Worm (Caenorhabditis elegans) whole organism, young adult: ENCODE data around the gene tag-307.

ENCODE experiments used
- B0035.1 ChIP-seq: sonication (generic microtip); optimal IDR thresholded peaks from 2 replicates; lab custom pipeline; 2016; ENCODE audit warnings: missing genetic modification characterization, mild to moderate bottlenecking, missing compliant biosample characterization, missing genotype, missing genetic modification reagents
- B0261.1 ChIP-seq: sonication (generic microtip); optimal IDR thresholded peaks from 2 replicates; lab custom pipeline; 2016; ENCODE audit warnings: mild to moderate bottlenecking, missing genetic modification characterization, moderate library complexity, missing compliant biosample characterization
- F23B12.7 ChIP-seq: sonication (generic microtip); optimal IDR thresholded peaks from 2 replicates; lab custom pipeline; 2017; ENCODE audit warnings: missing genetic modification characterization, mild to moderate bottlenecking, missing compliant biosample characterization, antibody characterized with exemption, moderate library complexity; ENCODE audit not compliant: insufficient read depth
- F33H1.4 ChIP-seq: fragments of 200-800 bp; sonication (Bioruptor generic); IDR thresholded peaks from 2 replicates; pipeline ENCODE4 v1.3.6; 2022; ENCODE audit warnings: missing genetic modification reagents, missing genetic modification characterization, missing compliant biosample characterization
- F57A8.1 ChIP-seq: fragments of 200-800 bp; sonication (Bioruptor generic); optimal IDR thresholded peaks from 2 replicates; lab custom pipeline; 2018; ENCODE audit warnings: mild to moderate bottlenecking, missing genetic modification characterization, moderate library complexity, missing compliant biosample characterization
- Y53F4B.3 ChIP-seq: fragments of 200-800 bp; sonication (Bioruptor generic); IDR thresholded peaks from 2 replicates; pipeline ENCODE4 v1.3.6; 2022; ENCODE audit warnings: missing genetic modification reagents, missing genetic modification characterization, missing compliant biosample characterization
- ZK185.1 ChIP-seq: sonication (generic microtip); optimal IDR thresholded peaks from 2 replicates; lab custom pipeline; 2016; ENCODE audit warnings: mild to moderate bottlenecking, missing genetic modification characterization, missing compliant biosample characterization; ENCODE audit not compliant: poor library complexity, severe bottlenecking
- ccch-3 ChIP-seq: fragments of 200-800 bp; sonication (Bioruptor generic); optimal IDR thresholded peaks from 2 replicates; lab custom pipeline; 2018; ENCODE audit warnings: mild to moderate bottlenecking, missing genetic modification characterization, missing compliant biosample characterization
- ceh-100 ChIP-seq: fragments of 200-800 bp; sonication (Bioruptor generic); IDR thresholded peaks from 2 replicates; pipeline ENCODE4 v1.3.6; 2022; ENCODE audit warnings: missing genetic modification reagents, missing genetic modification characterization, missing compliant biosample characterization
- ceh-58 ChIP-seq: fragments of 200-800 bp; sonication (Bioruptor generic); IDR thresholded peaks from 2 replicates; pipeline ENCODE4 v1.3.6; 2022; ENCODE audit warnings: missing genetic modification characterization, missing compliant biosample characterization
- die-1 ChIP-seq: sonication (generic microtip); optimal IDR thresholded peaks from 2 replicates; lab custom pipeline; 2016; ENCODE audit warnings: missing genotype, mild to moderate bottlenecking, missing genetic modification characterization, missing compliant biosample characterization
- dpff-1 ChIP-seq: sonication (generic microtip); optimal IDR thresholded peaks from 2 replicates; lab custom pipeline; 2017; ENCODE audit warnings: mild to moderate bottlenecking, missing genetic modification characterization, missing compliant biosample characterization
- fkh-3 ChIP-seq: sonication (generic microtip); optimal IDR thresholded peaks from 2 replicates; lab custom pipeline; 2016; ENCODE audit warnings: mild to moderate bottlenecking, missing genetic modification characterization, missing compliant biosample characterization
- gei-17 ChIP-seq: fragments of 200-800 bp; sonication (Bioruptor generic); optimal IDR thresholded peaks from 2 replicates; lab custom pipeline; 2018; ENCODE audit warnings: mild to moderate bottlenecking, missing genetic modification characterization, missing compliant biosample characterization
- hrde-1 ChIP-seq: sonication (generic microtip); optimal IDR thresholded peaks from 2 replicates; lab custom pipeline; 2016; ENCODE audit warnings: missing genetic modification characterization, mild to moderate bottlenecking, missing compliant biosample characterization, moderate library complexity, missing genotype, missing genetic modification reagents, borderline replicate concordance
- hsf-1 ChIP-seq: fragments of 200-800 bp; sonication (Bioruptor generic); IDR thresholded peaks from 2 replicates; pipeline ENCODE4 v1.3.6; 2022; ENCODE audit warnings: missing genetic modification reagents, missing genetic modification characterization, missing compliant biosample characterization
- let-607 ChIP-seq, 2 experiments: fragments of 200-800 bp in 1 of 2; sonication (Bioruptor generic) in 1 of 2; sonication (generic microtip) in 1 of 2; optimal IDR thresholded peaks; 2 replicates each; lab custom pipeline; 2016 to 2018; ENCODE audit warnings: mild to moderate bottlenecking in 2 of 2, missing compliant biosample characterization in 2 of 2, missing genetic modification characterization in 2 of 2, moderate library complexity in 2 of 2, missing genotype in 1 of 2
- lin-35 ChIP-seq, 3 experiments: fragments of 150-350 bp in 2 of 3; sonication (generic microtip) in 1 of 3; optimal IDR thresholded peaks; 2 replicates each; lab custom pipeline; 2014 to 2018; ENCODE audit warnings: missing biosample characterization in 3 of 3, missing genetic modification characterization in 3 of 3, missing genetic modification reagents in 3 of 3
- lin-54 ChIP-seq: fragments of 200-800 bp; sonication (Bioruptor generic); optimal IDR thresholded peaks from 2 replicates; lab custom pipeline; 2018; ENCODE audit warnings: mild to moderate bottlenecking, missing genetic modification characterization, missing compliant biosample characterization
- lsy-27 ChIP-seq: sonication (generic microtip); optimal IDR thresholded peaks from 2 replicates; lab custom pipeline; 2017; ENCODE audit warnings: missing genetic modification characterization, mild to moderate bottlenecking, missing compliant biosample characterization, antibody characterized with exemption, missing genotype, borderline replicate concordance; ENCODE audit not compliant: insufficient read depth
- madf-3 ChIP-seq: fragments of 200-800 bp; sonication (Bioruptor generic); IDR thresholded peaks from 2 replicates; pipeline ENCODE4 v1.3.6; 2022; ENCODE audit warnings: missing genetic modification reagents, missing genetic modification characterization, missing compliant biosample characterization
- madf-6 ChIP-seq: fragments of 200-800 bp; sonication (Bioruptor generic); IDR thresholded peaks from 2 replicates; pipeline ENCODE4 v1.3.6; 2022; ENCODE audit warnings: missing genetic modification reagents, missing genetic modification characterization, missing compliant biosample characterization
- mel-28 ChIP-seq: sonication (generic microtip); optimal IDR thresholded peaks from 2 replicates; lab custom pipeline; 2016; ENCODE audit warnings: borderline replicate concordance, mild to moderate bottlenecking, missing genetic modification characterization, missing compliant biosample characterization
- mxl-1 ChIP-seq: sonication (generic microtip); optimal IDR thresholded peaks from 2 replicates; lab custom pipeline; 2016; ENCODE audit warnings: missing genetic modification characterization, missing compliant biosample characterization
- nfyb-1 ChIP-seq: fragments of 200-800 bp; sonication (Bioruptor generic); IDR thresholded peaks from 2 replicates; pipeline ENCODE4 v1.3.6; 2022; ENCODE audit warnings: missing genetic modification reagents, missing genetic modification characterization, missing compliant biosample characterization
- nhr-120 ChIP-seq: fragments of 200-800 bp; sonication (Bioruptor generic); IDR thresholded peaks from 2 replicates; pipeline ENCODE4 v1.3.6; 2022; ENCODE audit warnings: missing genetic modification characterization, missing compliant biosample characterization
- nhr-27 ChIP-seq: fragments of 200-800 bp; sonication (Bioruptor generic); optimal IDR thresholded peaks from 2 replicates; lab custom pipeline; 2018; ENCODE audit warnings: mild to moderate bottlenecking, missing genetic modification characterization, moderate library complexity, missing compliant biosample characterization
- pbrm-1 ChIP-seq: fragments of 200-800 bp; sonication (Bioruptor generic); IDR thresholded peaks from 2 replicates; pipeline ENCODE4 v1.3.6; 2022; ENCODE audit warnings: missing genetic modification reagents, missing genetic modification characterization, missing compliant biosample characterization
- snpc-1.1 ChIP-seq: sonication (generic microtip); optimal IDR thresholded peaks from 2 replicates; lab custom pipeline; 2017; ENCODE audit warnings: missing genetic modification characterization, mild to moderate bottlenecking, missing compliant biosample characterization, antibody characterized with exemption, moderate library complexity, missing genotype, missing genetic modification reagents; ENCODE audit not compliant: insufficient read depth
- somi-1 ChIP-seq: fragments of 200-800 bp; sonication (Bioruptor generic); optimal IDR thresholded peaks from 2 replicates; lab custom pipeline; 2018; ENCODE audit warnings: mild to moderate bottlenecking, missing genetic modification characterization, missing compliant biosample characterization
- sptf-2 ChIP-seq: fragments of 200-800 bp; sonication (Bioruptor generic); optimal IDR thresholded peaks from 2 replicates; lab custom pipeline; 2018; ENCODE audit warnings: mild to moderate bottlenecking, missing genetic modification characterization, missing compliant biosample characterization
- tlf-1 ChIP-seq: fragments of 200-800 bp; sonication (Bioruptor generic); optimal IDR thresholded peaks from 2 replicates; lab custom pipeline; 2018; ENCODE audit warnings: mild to moderate bottlenecking, missing genetic modification characterization, missing compliant biosample characterization
- unc-62 ChIP-seq: fragments of 150-350 bp; optimal IDR thresholded peaks from 2 replicates; lab custom pipeline; 2014; ENCODE audit warnings: missing biosample characterization, missing genetic modification reagents, missing genetic modification characterization
- zim-3 ChIP-seq: sonication (generic microtip); optimal IDR thresholded peaks from 2 replicates; lab custom pipeline; 2017; ENCODE audit warnings: mild to moderate bottlenecking, missing genetic modification characterization, moderate library complexity, missing compliant biosample characterization
- ztf-18 ChIP-seq: sonication (generic microtip); optimal IDR thresholded peaks from 2 replicates; lab custom pipeline; 2016; ENCODE audit warnings: missing genotype, mild to moderate bottlenecking, missing genetic modification characterization, missing compliant biosample characterization

Gene tag-307

DNA sequence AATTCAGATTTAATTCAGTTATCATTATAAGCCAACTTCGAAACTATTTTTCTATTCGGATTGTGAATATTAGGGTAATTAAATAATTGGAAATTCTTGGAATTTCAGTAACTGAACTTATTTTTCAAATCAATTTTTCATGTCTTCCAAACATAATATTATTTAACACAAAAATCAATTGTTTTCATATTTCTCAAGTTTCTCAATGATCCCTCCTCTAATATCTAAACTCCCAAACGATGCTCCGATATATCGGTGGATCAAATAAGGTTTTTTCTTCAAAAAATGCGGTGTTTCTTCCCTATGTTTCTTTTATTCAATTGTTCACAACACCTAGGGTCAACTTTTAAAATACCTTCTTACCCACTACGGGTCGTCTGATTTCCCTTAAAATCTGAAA, 40.6 kb downstream of the tag-307 start:
- TF ChIP-seq gei-17 (GFP tag; lab: Kevin White, UChicago) (no peak), nfyb-1 (GFP tag; lab: Robert Waterston, UW) (no peak), let-607 (tag; optimal IDR thresholded peaks at IDR 0.05; lab: Kevin White, UChicago) (no peak), die-1 (tag; lab: Kevin White, UChicago) (no peak), mxl-1 (no peak), lin-35 (GFP tag; optimal IDR thresholded peaks at IDR 0.05; lab: Kevin White, UChicago) (no peak), ceh-58 (GFP tag; lab: Robert Waterston, UW) (no peak), sptf-2 (GFP tag; lab: Kevin White, UChicago) (no peak), snpc-1.1 (no peak), lin-54 (GFP tag; lab: Kevin White, UChicago) (no peak), F57A8.1 (GFP tag; lab: Kevin White, UChicago) (no peak), nhr-27 (no peak), Y53F4B.3 (GFP tag; lab: Robert Waterston, UW) (no peak), ztf-18 (tag; lab: Kevin White, UChicago) (no peak), pbrm-1 (no peak), F23B12.7 (tag; lab: Kevin White, UChicago) (no peak), mel-28 (tag; lab: Kevin White, UChicago) (no peak), F33H1.4 (GFP tag; lab: Robert Waterston, UW) (no peak), hsf-1 (GFP tag; lab: Robert Waterston, UW) (no peak), ZK185.1 (tag; lab: Kevin White, UChicago) (no peak)

DNA sequence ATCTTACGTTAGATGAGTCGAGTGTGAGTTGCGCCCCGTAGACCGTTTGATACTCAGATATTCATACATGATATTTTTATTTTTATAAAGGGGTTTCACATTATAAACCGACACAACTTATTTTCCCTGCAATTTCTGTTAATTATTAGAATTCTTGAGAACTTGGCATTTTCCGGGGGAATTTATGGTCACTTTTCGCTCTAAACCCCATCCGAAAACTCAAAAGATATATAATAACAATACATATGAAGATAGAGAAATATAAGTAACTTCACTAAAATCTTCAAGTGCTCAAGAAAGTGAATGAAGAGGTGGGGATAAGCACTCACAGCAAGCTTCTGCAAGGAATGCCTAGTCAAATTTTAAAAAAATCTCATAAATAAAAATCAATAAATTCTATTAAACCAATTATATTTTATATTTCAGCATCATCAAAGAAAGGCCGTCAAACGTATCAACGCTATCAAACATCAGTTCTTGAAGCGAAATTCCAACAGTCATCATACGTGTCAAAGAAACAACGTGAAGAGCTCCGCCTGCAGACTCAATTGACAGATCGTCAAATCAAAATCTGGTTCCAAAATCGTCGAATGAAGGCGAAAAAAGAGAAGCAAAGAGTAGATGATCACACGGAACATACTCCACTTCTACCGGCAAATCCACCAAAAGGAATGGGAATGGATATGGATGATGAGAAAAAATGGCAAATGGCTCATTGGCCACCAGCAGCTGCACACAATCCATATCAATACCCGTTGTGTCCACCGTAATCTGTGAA, 41.3 kb downstream of the tag-307 start:
- no peak for TF ChIP-seq unc-62 (GFP tag; lab: Kevin White, UChicago)
- no peak for TF ChIP-seq lsy-27 (tag; lab: Kevin White, UChicago)
- TF ChIP-seq nhr-120: no peak
- TF ChIP-seq dpff-1 (tag; lab: Kevin White, UChicago): no peak
- TF ChIP-seq fkh-3 (tag; lab: Kevin White, UChicago): no peak
- no peak for TF ChIP-seq Y53F4B.3 (GFP tag; lab: Robert Waterston, UW)
- no peak for TF ChIP-seq somi-1
- TF ChIP-seq zim-3: no peak
- no peak for TF ChIP-seq tlf-1 (GFP tag; lab: Kevin White, UChicago)
- TF ChIP-seq mxl-1: no peak
- no peak for TF ChIP-seq madf-3
- TF ChIP-seq B0261.1 (tag; lab: Kevin White, UChicago): no peak
- no peak for TF ChIP-seq B0035.1 (tag; lab: Kevin White, UChicago)
- no peak for TF ChIP-seq ceh-100 (GFP tag; lab: Robert Waterston, UW)
- no peak for TF ChIP-seq madf-6 (GFP tag; lab: Robert Waterston, UW)
- TF ChIP-seq ccch-3 (GFP tag; lab: Kevin White, UChicago): no peak
- TF ChIP-seq hrde-1 (tag; lab: Kevin White, UChicago): no peak
- TF ChIP-seq ZK185.1 (tag; lab: Kevin White, UChicago): no peak
